Fruit fly (Drosophila melanogaster) whole organism: ENCODE results near the gene Lcp65Af.

Experiments
- CG8478 ChIP-seq: fragments of >200 bp; optimal IDR thresholded peaks from 2 replicates; lab custom pipeline; 2018; ENCODE audit warnings: inconsistent platforms
- Dll ChIP-seq: fragments of >200 bp; optimal IDR thresholded peaks from 2 replicates; lab custom pipeline; 2017
- EcR ChIP-seq, 2 experiments: fragments of >200 bp; optimal IDR thresholded peaks; 2 replicates each; lab custom pipeline; 2017; ENCODE audit warnings: missing biosample characterization in 2 of 2, missing genetic modification characterization in 2 of 2, missing genetic modification reagents in 2 of 2
- pan ChIP-seq: fragments of >200 bp; optimal IDR thresholded peaks from 2 replicates; lab custom pipeline; 2017
- psq ChIP-seq: fragments of >200 bp; optimal IDR thresholded peaks from 2 replicates; lab custom pipeline; 2017
- usp ChIP-seq: fragments of >200 bp; optimal IDR thresholded peaks from 2 replicates; lab custom pipeline; 2017; ENCODE audit warnings: missing biosample characterization, missing genetic modification characterization, mixed read lengths

Lcp65Af gene

dm6 chr3L:6138586-6138985 is 2.0 kb upstream of the Lcp65Af start:
- TF ChIP-seq pan (lab: Kevin White, UChicago) (no peak), usp (no peak), Dll (lab: Kevin White, UChicago) (no peak), psq (lab: Kevin White, UChicago) (no peak), CG8478 (lab: Kevin White, UChicago) (no peak), EcR (GFP tag; optimal IDR thresholded peaks at IDR 0.05; lab: Kevin White, UChicago) (no peak)

- TF ChIP-seq EcR (GFP tag; optimal IDR thresholded peaks at IDR 0.05; lab: Kevin White, UChicago) (no peak), psq (lab: Kevin White, UChicago) (no peak), CG8478 (lab: Kevin White, UChicago) (no peak), pan (lab: Kevin White, UChicago) (no peak), usp (no peak), Dll (lab: Kevin White, UChicago) (no peak)
These were observed 1.4 kb upstream of the Lcp65Af start, which contains the start of gene Lcp65Ae for dm6 chr3L:6138018-6138417. Gene Lcp65Ae, minus strand, starts transcription at chr3L:6138118.

dm6 chr3L:6135174-6135573 is 1.4 kb downstream of the Lcp65Af start, which contains the start of gene Lcp65Ag1:
Gene Lcp65Ag1, minus strand, starts transcription at chr3L:6135274.
- TF ChIP-seq usp (no peak), CG8478 (lab: Kevin White, UChicago) (no peak), psq (lab: Kevin White, UChicago) (no peak), EcR (GFP tag; optimal IDR thresholded peaks at IDR 0.05; lab: Kevin White, UChicago) (no peak), Dll (lab: Kevin White, UChicago) (no peak), pan (lab: Kevin White, UChicago) (no peak)

dm6 chr3L:6133546-6133945 is 3.0 kb downstream of the Lcp65Af start, which contains the start of gene Lcp65Ag2:
Gene Lcp65Ag2, minus strand, starts transcription at chr3L:6133593.
- TF ChIP-seq usp (no peak), CG8478 (lab: Kevin White, UChicago) (no peak), psq (lab: Kevin White, UChicago) (no peak), Dll (lab: Kevin White, UChicago) (no peak), EcR (GFP tag; optimal IDR thresholded peaks at IDR 0.05; lab: Kevin White, UChicago) (no peak), pan (lab: Kevin White, UChicago) (no peak)

dm6 chr3L:6132009-6132408 is 4.6 kb downstream of the Lcp65Af start, which contains the start of gene Cpr65Au:
Gene Cpr65Au, minus strand, starts transcription at chr3L:6132109.
- TF ChIP-seq CG8478 (lab: Kevin White, UChicago) (no peak), Dll (lab: Kevin White, UChicago) (no peak), psq (lab: Kevin White, UChicago) (no peak), EcR (GFP tag; optimal IDR thresholded peaks at IDR 0.05; lab: Kevin White, UChicago) (no peak), usp (no peak), pan (lab: Kevin White, UChicago) (no peak)

dm6 chr3L:6130944-6131343 is 5.6 kb downstream of the Lcp65Af start, which contains the start of gene Lcp65Ag3:
Gene Lcp65Ag3, minus strand, starts transcription at chr3L:6130989.
- TF ChIP-seq usp, result no peak
- no peak for TF ChIP-seq Dll (lab: Kevin White, UChicago)
- no peak for TF ChIP-seq pan (lab: Kevin White, UChicago)
- TF ChIP-seq CG8478 (lab: Kevin White, UChicago), result no peak
- no peak for TF ChIP-seq EcR (GFP tag; optimal IDR thresholded peaks at IDR 0.05; lab: Kevin White, UChicago)
- TF ChIP-seq psq (lab: Kevin White, UChicago), result no peak

dm6 chr3L:6129591-6129990 is 7.0 kb downstream of the Lcp65Af start:
- TF ChIP-seq usp (no peak), CG8478 (lab: Kevin White, UChicago) (no peak), Dll (lab: Kevin White, UChicago) (no peak), EcR (GFP tag; optimal IDR thresholded peaks at IDR 0.05; lab: Kevin White, UChicago) (no peak), psq (lab: Kevin White, UChicago) (no peak), pan (lab: Kevin White, UChicago) (no peak)

- TF ChIP-seq EcR (GFP tag; optimal IDR thresholded peaks at IDR 0.05; lab: Kevin White, UChicago), result no peak
These were observed 11.2 kb downstream of the Lcp65Af start for dm6 chr3L:6125409-6125689.

dm6 chr3L:6124616-6125408 is 11.8 kb downstream of the Lcp65Af start:
- TF ChIP-seq EcR (GFP tag; optimal IDR thresholded peaks at IDR 0.05; lab: Kevin White, UChicago) (no peak), psq (lab: Kevin White, UChicago) (no peak), Dll (lab: Kevin White, UChicago) (no peak), pan (lab: Kevin White, UChicago) (no peak), CG8478 (lab: Kevin White, UChicago) (no peak), usp (no peak)

- TF ChIP-seq psq (lab: Kevin White, UChicago) (no peak), pan (lab: Kevin White, UChicago) (no peak), Dll (lab: Kevin White, UChicago) (no peak), usp (no peak), CG8478 (lab: Kevin White, UChicago) (no peak), EcR (GFP tag; optimal IDR thresholded peaks at IDR 0.05; lab: Kevin White, UChicago) (no peak)
These were observed 19.7 kb downstream of the Lcp65Af start for dm6 chr3L:6116881-6117280.

- TF ChIP-seq EcR (GFP tag; optimal IDR thresholded peaks at IDR 0.05; lab: Kevin White, UChicago) (no peak), usp (no peak), pan (lab: Kevin White, UChicago) (no peak), CG8478 (lab: Kevin White, UChicago) (no peak), Dll (lab: Kevin White, UChicago) (no peak), psq (lab: Kevin White, UChicago) (no peak)
These were observed 21.1 kb downstream of the Lcp65Af start for dm6 chr3L:6115505-6115904.

dm6 chr3L:6111458-6111857 is 25.1 kb downstream of the Lcp65Af start:
- TF ChIP-seq usp (no peak), EcR (GFP tag; optimal IDR thresholded peaks at IDR 0.05; lab: Kevin White, UChicago) (no peak), pan (lab: Kevin White, UChicago) (no peak), CG8478 (lab: Kevin White, UChicago) (no peak), psq (lab: Kevin White, UChicago) (no peak), Dll (lab: Kevin White, UChicago) (no peak)
